Worm (Caenorhabditis elegans): ENCODE data around the gene Y49E10.21.

Y49E10.21 gene

ce11 chrIII:12424066-12424465 is 33.3 kb upstream of the Y49E10.21 start:
- TF ChIP-seq nhr-25 (tag; optimal IDR thresholded peaks at IDR 0.05): no peak
- TF ChIP-seq ztf-4 (tag; optimal IDR thresholded peaks at IDR 0.05): no peak
- TF ChIP-seq C34F6.9 (tag; optimal IDR thresholded peaks at IDR 0.05): peak; percentile 12
- peak; percentile 97 for TF ChIP-seq fos-1 (tag; optimal IDR thresholded peaks at IDR 0.05)
- peak; percentile 31 for TF ChIP-seq gmeb-1 (tag; optimal IDR thresholded peaks at IDR 0.05)
- TF ChIP-seq F13H6.1 (tag; optimal IDR thresholded peaks at IDR 0.05): peak; percentile 45
- peak; percentile 76 for TF ChIP-seq nhr-129 (tag; optimal IDR thresholded peaks at IDR 0.05)

DNA sequence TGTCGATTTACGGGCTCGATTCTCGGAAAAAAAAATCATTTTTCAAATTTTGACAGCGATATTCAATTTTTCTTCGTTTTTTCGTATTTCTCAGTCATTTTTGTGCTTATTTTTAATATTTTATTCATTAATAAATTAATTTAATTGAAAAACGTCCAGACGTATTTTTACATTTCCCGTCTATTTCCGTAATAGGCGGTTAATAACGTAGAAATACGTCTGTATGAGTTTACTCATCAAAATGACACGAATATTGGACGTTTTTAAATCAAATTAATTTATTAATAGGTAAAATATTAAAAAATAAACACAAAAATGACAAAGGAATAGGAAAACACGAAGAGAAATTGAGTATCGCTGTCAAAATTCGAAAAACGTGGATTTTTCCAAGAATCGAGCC is 32.7 kb upstream of the Y49E10.21 start:
- TF ChIP-seq unc-62 (GFP tag; optimal IDR thresholded peaks at IDR 0.05) (no peak), nhr-12 (tag; optimal IDR thresholded peaks at IDR 0.05) (no peak), nhr-129 (tag; optimal IDR thresholded peaks at IDR 0.05) (no peak), nhr-25 (tag; optimal IDR thresholded peaks at IDR 0.05) (peak; percentile 94), sem-4 (tag; optimal IDR thresholded peaks at IDR 0.05) (no peak), alr-1 (tag; optimal IDR thresholded peaks at IDR 0.05) (no peak)

DNA sequence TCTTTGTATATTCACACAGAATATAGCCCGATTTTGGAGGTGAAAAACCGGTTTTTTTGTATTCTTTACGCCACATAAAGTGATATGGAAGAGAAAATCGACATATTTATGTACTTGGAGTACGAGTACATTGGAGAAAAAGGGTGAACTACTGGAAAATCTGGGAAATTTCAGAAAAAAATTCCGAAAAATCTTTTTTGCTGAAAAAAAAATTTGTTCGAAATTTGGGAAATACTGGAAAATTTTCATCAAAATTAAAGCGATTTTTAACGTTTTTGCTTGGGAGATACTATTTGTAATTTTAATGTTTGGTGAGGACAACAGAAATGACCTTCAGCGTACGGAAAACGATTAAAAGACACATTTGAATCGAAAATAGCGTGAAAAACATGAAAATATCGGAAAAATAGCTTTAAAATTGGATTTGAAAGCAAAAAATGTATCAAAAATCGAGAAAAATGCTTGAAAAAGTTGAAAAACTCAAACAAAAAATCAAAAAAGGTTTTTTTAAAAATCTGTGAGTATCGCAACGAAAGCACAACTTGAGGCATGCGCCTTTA is 31.5 kb upstream of the Y49E10.21 start:
- TF ChIP-seq nhr-25 (tag; optimal IDR thresholded peaks at IDR 0.05) (peak; percentile 52), mab-5 (tag; optimal IDR thresholded peaks at IDR 0.05) (peak; percentile 17), nhr-12 (tag; optimal IDR thresholded peaks at IDR 0.05) (peak; percentile 81), lin-13 (GFP tag; optimal IDR thresholded peaks at IDR 0.05) (no peak), egl-27 (tag; optimal IDR thresholded peaks at IDR 0.05) (no peak), fos-1 (tag; optimal IDR thresholded peaks at IDR 0.05) (no peak), ama-1 (optimal IDR thresholded peaks at IDR 0.05) (no peak), lsy-2 (tag; optimal IDR thresholded peaks at IDR 0.05) (no peak), crh-2 (tag; optimal IDR thresholded peaks at IDR 0.05) (no peak), nhr-21 (tag; optimal IDR thresholded peaks at IDR 0.05) (no peak)

ce11 chrIII:12426558-12426957 is 30.8 kb upstream of the Y49E10.21 start, which contains the start of gene pie-1:
Gene pie-1, plus strand, starts transcription at chrIII:12426893.
- TF ChIP-seq nhr-23 (tag; optimal IDR thresholded peaks at IDR 0.05): no peak
- no peak for TF ChIP-seq sma-3 (GFP tag; optimal IDR thresholded peaks at IDR 0.05)
- TF ChIP-seq mab-5 (tag; optimal IDR thresholded peaks at IDR 0.05): no peak
- TF ChIP-seq nhr-12 (tag; optimal IDR thresholded peaks at IDR 0.05): no peak
- no peak for TF ChIP-seq nhr-129 (tag; optimal IDR thresholded peaks at IDR 0.05)
- no peak for TF ChIP-seq lin-39 (tag; optimal IDR thresholded peaks at IDR 0.05)
- TF ChIP-seq dmd-4 (tag; optimal IDR thresholded peaks at IDR 0.05): no peak
- TF ChIP-seq alr-1 (tag; optimal IDR thresholded peaks at IDR 0.05): no peak
- TF ChIP-seq ztf-1 (GFP tag; conservative IDR thresholded peaks at IDR 0.05): no peak

ce11 chrIII:12427527-12428263 is 29.7 kb upstream of the Y49E10.21 start:
- TF ChIP-seq blmp-1 (tag; optimal IDR thresholded peaks at IDR 0.05; ENCODE audit: insufficient read depth): peak; percentile 20
- no peak for TF ChIP-seq R02D3.7 (tag; optimal IDR thresholded peaks at IDR 0.05)
- peak; percentile 89 for TF ChIP-seq nhr-25 (tag; optimal IDR thresholded peaks at IDR 0.05)

DNA sequence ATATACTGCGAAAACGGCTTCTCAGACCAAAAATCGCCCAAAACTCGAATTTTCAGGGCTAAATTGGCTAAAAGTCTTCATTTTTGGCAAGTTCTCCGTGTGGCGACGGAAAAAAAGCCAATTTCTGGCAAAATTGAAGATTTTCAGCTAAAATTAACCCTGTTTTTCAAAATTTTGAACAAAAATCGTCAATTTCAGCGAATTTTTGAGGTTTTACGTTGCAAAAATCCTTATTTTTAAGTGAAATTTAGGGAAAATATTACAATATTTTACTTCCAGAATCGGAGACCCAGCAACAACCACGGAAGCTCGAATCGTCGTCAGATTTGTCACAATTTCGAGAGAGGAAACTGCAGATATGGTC is 29.2 kb upstream of the Y49E10.21 start:
- TF ChIP-seq lsy-2 (tag; optimal IDR thresholded peaks at IDR 0.05): no peak
- TF ChIP-seq unc-55 (GFP tag; optimal IDR thresholded peaks at IDR 0.05): no peak
- no peak for TF ChIP-seq ztf-11 (tag; optimal IDR thresholded peaks at IDR 0.05)
- TF ChIP-seq nhr-21 (tag; optimal IDR thresholded peaks at IDR 0.05): no peak
- no peak for TF ChIP-seq sma-9 (GFP tag; optimal IDR thresholded peaks at IDR 0.05)
- TF ChIP-seq sma-9 (tag; optimal IDR thresholded peaks at IDR 0.05): no peak
- no peak for TF ChIP-seq lin-39 (tag; optimal IDR thresholded peaks at IDR 0.05)

Data from whole organism, L2 larva.